Worm (Caenorhabditis elegans): ENCODE data around the gene F36A4.1.

DNA sequence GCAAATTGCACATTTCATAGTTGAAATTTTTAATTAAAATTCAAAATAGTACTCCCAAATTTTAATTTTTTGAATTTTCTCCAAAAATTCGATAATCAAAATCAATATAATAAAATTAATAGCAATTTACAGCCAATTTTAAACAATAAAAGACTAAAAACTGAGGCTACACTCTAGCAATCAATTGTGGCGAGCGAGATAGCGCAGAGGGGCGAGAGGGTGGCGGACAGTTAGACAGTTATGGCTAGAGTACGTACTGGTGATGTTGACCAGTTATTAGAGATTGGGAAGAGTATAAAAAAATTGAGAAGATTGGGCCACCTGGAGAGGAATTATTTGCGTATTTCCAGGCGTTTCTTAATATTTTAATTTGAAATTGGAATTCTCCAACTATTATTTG lies 5.4 kb downstream of the F36A4.1 start, which contains the start of gene nhr-78:
- TF ChIP-seq mes-4 (tag; optimal IDR thresholded peaks at IDR 0.05) (no peak), aptf-2 (GFP tag; conservative IDR thresholded peaks at IDR 0.05) (no peak), ets-4 (GFP tag; optimal IDR thresholded peaks at IDR 0.05) (no peak)
